Worm (Caenorhabditis elegans) whole organism, L4 larva: ENCODE results near the gene par-3.

Source experiments
- D1046.2 ChIP-seq: fragments of 200-800 bp; sonication (Bioruptor generic); IDR thresholded peaks from 2 replicates; pipeline ENCODE4 v1.3.6; 2022; ENCODE audit warnings: missing genetic modification characterization, missing compliant biosample characterization
- ama-1 ChIP-seq: fragments of 150-350 bp; optimal IDR thresholded peaks from 2 replicates; lab custom pipeline; 2014; ENCODE audit warnings: inconsistent platforms, mixed read lengths
- ceh-82 ChIP-seq: sonication (generic microtip); optimal IDR thresholded peaks from 2 replicates; lab custom pipeline; 2017; ENCODE audit warnings: missing biosample characterization, missing genetic modification characterization
- fos-1 ChIP-seq: fragments of 150-350 bp; optimal IDR thresholded peaks from 2 replicates; lab custom pipeline; 2014; ENCODE audit warnings: missing biosample characterization, missing genetic modification characterization
- lin-29 ChIP-seq: fragments of 200-800 bp; sonication (Bioruptor generic); IDR thresholded peaks from 2 replicates; pipeline ENCODE4 v1.3.6; 2022; ENCODE audit warnings: missing genetic modification reagents, missing genetic modification characterization, missing compliant biosample characterization
- mxl-2 ChIP-seq: fragments of 200-800 bp; sonication (Bioruptor generic); conservative IDR thresholded peaks from 2 replicates; pipeline ENCODE4 v1.3.6; 2022; ENCODE audit warnings: missing genetic modification reagents, missing genetic modification characterization, missing compliant biosample characterization
- nhr-25 ChIP-seq: sonication (generic microtip); optimal IDR thresholded peaks from 2 replicates; lab custom pipeline; 2017; ENCODE audit warnings: missing genetic modification characterization, mild to moderate bottlenecking, missing compliant biosample characterization, antibody characterized with exemption, moderate library complexity, borderline replicate concordance; ENCODE audit not compliant: insufficient read depth
- nhr-77 ChIP-seq: fragments of 150-350 bp; optimal IDR thresholded peaks from 2 replicates; lab custom pipeline; 2014; ENCODE audit warnings: missing biosample characterization, missing genetic modification characterization
- rbr-2 ChIP-seq: sonication (generic microtip); optimal IDR thresholded peaks from 2 replicates; lab custom pipeline; 2016; ENCODE audit warnings: missing genotype, missing genetic modification characterization, missing compliant biosample characterization
- skn-1 ChIP-seq: fragments of 150-350 bp; optimal IDR thresholded peaks from 2 replicates; lab custom pipeline; 2014; ENCODE audit warnings: missing biosample characterization, missing genetic modification characterization
- unc-39 ChIP-seq: sonication (generic microtip); optimal IDR thresholded peaks from 2 replicates; lab custom pipeline; 2017; ENCODE audit warnings: missing biosample characterization, missing genetic modification characterization
- vab-7 ChIP-seq: fragments of 200-800 bp; sonication (Bioruptor generic); IDR thresholded peaks from 2 replicates; pipeline ENCODE4 v1.3.6; 2022; ENCODE audit warnings: missing genetic modification reagents, missing genetic modification characterization, missing compliant biosample characterization
- ztf-11 ChIP-seq: fragments of 150-350 bp; optimal IDR thresholded peaks from 2 replicates; lab custom pipeline; 2014; ENCODE audit warnings: missing biosample characterization, missing genetic modification characterization

DNA sequence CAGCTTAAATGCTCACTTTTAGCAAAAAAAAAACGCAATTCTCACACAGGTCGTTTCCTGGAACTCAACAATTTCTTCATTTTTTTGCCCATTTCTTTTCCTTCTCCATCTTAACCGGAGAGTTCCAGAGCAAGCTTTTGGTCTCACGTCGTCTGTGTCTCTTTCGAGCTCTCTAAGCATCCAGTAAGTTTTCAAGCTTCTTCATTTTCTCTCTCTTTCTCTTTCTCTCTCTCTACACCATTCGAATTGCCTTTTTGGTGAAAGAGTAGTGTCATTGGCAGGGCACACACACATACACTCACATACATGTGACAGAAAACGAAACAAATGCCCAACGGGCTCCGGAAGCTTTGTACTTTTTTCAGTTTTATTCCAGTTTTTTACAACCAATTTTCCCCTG, 24.1 kb upstream of the par-3 start:
- TF ChIP-seq unc-39: no peak
- TF ChIP-seq rbr-2 (tag; lab: Kevin White, UChicago): no peak
- TF ChIP-seq skn-1: no peak
- TF ChIP-seq fos-1: no peak
- TF ChIP-seq mxl-2 (GFP tag; lab: Robert Waterston, UW): no peak
- TF ChIP-seq ztf-11 (tag; lab: Kevin White, UChicago): no peak
- TF ChIP-seq nhr-77 (tag; lab: Kevin White, UChicago): no peak
- TF ChIP-seq nhr-25 (tag; lab: Kevin White, UChicago): no peak
- no peak for TF ChIP-seq lin-29
- no peak for TF ChIP-seq ama-1 (lab: Kevin White, UChicago)
- no peak for TF ChIP-seq ceh-82
- no peak for TF ChIP-seq vab-7 (GFP tag; lab: Robert Waterston, UW)
- TF ChIP-seq D1046.2 (GFP tag; lab: Robert Waterston, UW): no peak
